Fruit fly (Drosophila melanogaster): ENCODE results near the gene CG15167.

dm6 chr2L:18787415-18787989 is 47.3 kb downstream of the CG15167 start:
- TF ChIP-seq OdsH (GFP tag; optimal IDR thresholded peaks at IDR 0.05) (no peak), CG3032 (tag; optimal IDR thresholded peaks at IDR 0.05) (no peak), Sox102F (GFP tag; optimal IDR thresholded peaks at IDR 0.05) (no peak), Lpt (GFP tag; optimal IDR thresholded peaks at IDR 0.05) (no peak), CG1621 (tag; optimal IDR thresholded peaks at IDR 0.05) (no peak), ss (GFP tag; optimal IDR thresholded peaks at IDR 0.05) (no peak), vri (GFP tag; optimal IDR thresholded peaks at IDR 0.05) (no peak), lz (GFP tag; optimal IDR thresholded peaks at IDR 0.05) (no peak), CG6792 (GFP tag; optimal IDR thresholded peaks at IDR 0.05) (no peak), Hr39 (GFP tag; optimal IDR thresholded peaks at IDR 0.05) (no peak), CG8119 (GFP tag; IDR thresholded peaks at IDR 0.05) (no peak)
